Fruit fly (Drosophila melanogaster) whole organism, embryonic: ENCODE data around the gene CG46412.
A peak's percentile ranks its signal among the peaks of the same experiment; 100 is the strongest.

Experiments
- Awh ChIP-seq: fragments of 200-800 bp; sonication (Bioruptor generic); IDR thresholded peaks from 2 replicates; pipeline ENCODE4, ENCODE4 v1.3.6; 2022; ENCODE audit warnings: missing biosample characterization, missing genetic modification characterization
- B-H1 ChIP-seq: fragments of 200-800 bp; sonication (Bioruptor generic); IDR thresholded peaks from 3 replicates; pipeline ENCODE4 v1.3.6; 2022; ENCODE audit warnings: missing biosample characterization, missing genetic modification characterization
- CG11398 ChIP-seq: fragments of 200-800 bp; sonication (Bioruptor generic); optimal IDR thresholded peaks from 2 replicates; lab custom pipeline; 2016; ENCODE audit warnings: missing biosample characterization, missing genetic modification characterization
- CG11695 ChIP-seq: fragments of 200-800 bp; sonication (Bioruptor generic); IDR thresholded peaks from 3 replicates; pipeline ENCODE4 v1.3.6; 2022; ENCODE audit warnings: missing biosample characterization, missing genetic modification characterization
- CG15269 ChIP-seq: fragments of 200-800 bp; sonication (Bioruptor generic); optimal IDR thresholded peaks from 2 replicates; lab custom pipeline; 2018; ENCODE audit warnings: missing biosample characterization, mild to moderate bottlenecking, missing genetic modification characterization, moderate library complexity
- CG15514 ChIP-seq: fragments of 200-800 bp; sonication (Bioruptor generic); optimal IDR thresholded peaks from 3 replicates; lab custom pipeline; 2017; ENCODE audit warnings: missing biosample characterization, missing genetic modification characterization, mild to moderate bottlenecking, moderate library complexity, missing genetic modification reagents
- CG32532 ChIP-seq: fragments of 200-800 bp; sonication (Bioruptor generic); IDR thresholded peaks from 2 replicates; pipeline ENCODE4 v1.3.6; 2022; ENCODE audit warnings: missing biosample characterization, missing genetic modification characterization
- CG32772 ChIP-seq: fragments of 200-800 bp; sonication (Bioruptor generic); IDR thresholded peaks from 2 replicates; pipeline ENCODE4 v1.3.6; 2022; ENCODE audit warnings: missing biosample characterization, missing genetic modification characterization
- CG3281 ChIP-seq: fragments of 200-800 bp; sonication (Bioruptor generic); optimal IDR thresholded peaks from 3 replicates; lab custom pipeline; 2017; ENCODE audit warnings: missing biosample characterization, mild to moderate bottlenecking, missing genetic modification characterization
- CG34422 ChIP-seq: fragments of 200-800 bp; sonication (Bioruptor generic); IDR thresholded peaks from 3 replicates; pipeline ENCODE4 v1.3.6; 2022; ENCODE audit warnings: missing biosample characterization, missing genetic modification characterization
- CG6654 ChIP-seq: fragments of 200-800 bp; sonication (Bioruptor generic); optimal IDR thresholded peaks from 2 replicates; lab custom pipeline; 2017; ENCODE audit warnings: missing biosample characterization, mild to moderate bottlenecking, missing genetic modification characterization
- CG6689 ChIP-seq: fragments of 200-800 bp; sonication (Bioruptor generic); IDR thresholded peaks from 2 replicates; pipeline ENCODE4 v1.3.6; 2022; ENCODE audit warnings: missing biosample characterization, missing genetic modification characterization
- CG9932 ChIP-seq: fragments of 200-800 bp; sonication (Bioruptor generic); IDR thresholded peaks from 2 replicates; pipeline ENCODE4 v1.3.6; 2022; ENCODE audit warnings: missing biosample characterization, missing genetic modification characterization
- Drgx ChIP-seq: fragments of 200-800 bp; sonication (Bioruptor generic); IDR thresholded peaks from 2 replicates; pipeline ENCODE4 v1.3.6; 2022; ENCODE audit warnings: missing biosample characterization, missing genetic modification characterization
- Eip74EF ChIP-seq, 2 experiments: fragments of 200-800 bp in 1 of 2; fragments of >200 bp in 1 of 2; sonication (Bioruptor generic) in 1 of 2; optimal IDR thresholded peaks; 2 replicates each; lab custom pipeline; 2017 to 2019; ENCODE audit warnings: missing biosample characterization in 2 of 2, missing genetic modification characterization in 2 of 2, mild to moderate bottlenecking in 1 of 2, moderate library complexity in 1 of 2
- Ets65A ChIP-seq: fragments of 200-800 bp; sonication (Bioruptor generic); peaks from one replicate; lab custom pipeline; 2016; ENCODE audit warnings: missing biosample characterization, missing genetic modification characterization
- Fer1 ChIP-seq: fragments of 200-800 bp; sonication (Bioruptor generic); optimal IDR thresholded peaks from 2 replicates; lab custom pipeline; 2017; ENCODE audit warnings: missing biosample characterization, mild to moderate bottlenecking, missing genetic modification characterization
- Fer2 ChIP-seq: fragments of 200-800 bp; sonication (Bioruptor generic); optimal IDR thresholded peaks from 2 replicates; lab custom pipeline; 2018; ENCODE audit warnings: missing biosample characterization, mild to moderate bottlenecking, missing genetic modification characterization, moderate library complexity
- Fer3 ChIP-seq: fragments of 200-800 bp; sonication (Bioruptor generic); optimal IDR thresholded peaks from 2 replicates; lab custom pipeline; 2018; ENCODE audit warnings: missing biosample characterization, mild to moderate bottlenecking, missing genetic modification characterization, moderate library complexity
- HLH3B ChIP-seq: fragments of 200-800 bp; sonication (Bioruptor generic); IDR thresholded peaks from 2 replicates; pipeline ENCODE4 v1.3.6; 2022; ENCODE audit warnings: missing biosample characterization, missing genetic modification characterization
- Hr51 ChIP-seq, 2 experiments: fragments of 200-800 bp; sonication (Bioruptor generic); optimal IDR thresholded peaks; 2 replicates in 1 of 2; 3 replicates in 1 of 2; lab custom pipeline; 2016 to 2018; ENCODE audit warnings: missing biosample characterization in 2 of 2, missing genetic modification characterization in 2 of 2, mild to moderate bottlenecking in 1 of 2, moderate library complexity in 1 of 2
- Lim3 ChIP-seq: fragments of 200-800 bp; sonication (Bioruptor generic); IDR thresholded peaks from 2 replicates; pipeline ENCODE4 v1.3.6; 2022; ENCODE audit warnings: missing biosample characterization, missing genetic modification characterization
- Myb ChIP-seq: fragments of 200-800 bp; sonication (Bioruptor generic); optimal IDR thresholded peaks from 2 replicates; lab custom pipeline; 2016; ENCODE audit warnings: missing biosample characterization, missing genetic modification characterization
- NFAT ChIP-seq: fragments of 200-800 bp; sonication (Bioruptor generic); IDR thresholded peaks from 2 replicates; pipeline ENCODE4 v1.3.6; 2022; ENCODE audit warnings: missing biosample characterization, missing genetic modification characterization
- Scr ChIP-seq: fragments of 200-800 bp; sonication (Bioruptor generic); IDR thresholded peaks from 2 replicates; pipeline ENCODE4 v1.3.6; 2022; ENCODE audit warnings: missing biosample characterization, missing genetic modification characterization; ENCODE audit not compliant: partially characterized antibody
- Sox102F ChIP-seq: fragments of 200-800 bp; sonication (Bioruptor generic); optimal IDR thresholded peaks from 2 replicates; lab custom pipeline; 2018; ENCODE audit warnings: missing biosample characterization, mild to moderate bottlenecking, missing genetic modification characterization, moderate library complexity
- Vsx1 ChIP-seq: fragments of 200-800 bp; sonication (Bioruptor generic); optimal IDR thresholded peaks from 2 replicates; lab custom pipeline; 2017; ENCODE audit warnings: missing biosample characterization, mild to moderate bottlenecking, missing genetic modification characterization, missing genetic modification reagents
- Xbp1 ChIP-seq: fragments of 200-800 bp; sonication (Bioruptor generic); optimal IDR thresholded peaks from 3 replicates; lab custom pipeline; 2016; ENCODE audit warnings: missing biosample characterization, mild to moderate bottlenecking, missing genetic modification characterization
- ab ChIP-seq: fragments of 200-800 bp; sonication (Bioruptor generic); optimal IDR thresholded peaks from 2 replicates; lab custom pipeline; 2016; ENCODE audit warnings: missing biosample characterization, missing genetic modification characterization
- cg ChIP-seq: fragments of 200-800 bp; sonication (Bioruptor generic); optimal IDR thresholded peaks from 3 replicates; lab custom pipeline; 2019; ENCODE audit warnings: missing biosample characterization, mild to moderate bottlenecking, missing genetic modification characterization, moderate library complexity
- chinmo ChIP-seq: fragments of 200-800 bp; sonication (Bioruptor generic); IDR thresholded peaks from 4 replicates; pipeline ENCODE4 v1.3.6; 2022; ENCODE audit warnings: missing biosample characterization, missing genetic modification characterization; ENCODE audit not compliant: partially characterized antibody
- ci ChIP-seq: fragments of 200-800 bp; sonication (Bioruptor generic); IDR thresholded peaks from 3 replicates; pipeline ENCODE4 v1.3.6; 2022; ENCODE audit warnings: missing biosample characterization, missing genetic modification characterization
- cwo ChIP-seq: fragments of 200-800 bp; sonication (Bioruptor generic); optimal IDR thresholded peaks from 3 replicates; lab custom pipeline; 2017; ENCODE audit warnings: missing biosample characterization, missing genetic modification characterization, mild to moderate bottlenecking, moderate library complexity, missing genetic modification reagents
- fd96Cb ChIP-seq: fragments of 200-800 bp; sonication (Bioruptor generic); optimal IDR thresholded peaks from 2 replicates; lab custom pipeline; 2018; ENCODE audit warnings: missing biosample characterization, mild to moderate bottlenecking, missing genetic modification characterization, moderate library complexity
- gem ChIP-seq: fragments of 200-800 bp; sonication (Bioruptor generic); optimal IDR thresholded peaks from 2 replicates; lab custom pipeline; 2019; ENCODE audit warnings: missing biosample characterization, mild to moderate bottlenecking, missing genetic modification characterization, moderate library complexity
- grn ChIP-seq: fragments of 200-800 bp; sonication (Bioruptor generic); optimal IDR thresholded peaks from 3 replicates; lab custom pipeline; 2017; ENCODE audit warnings: missing biosample characterization, missing genetic modification characterization
- ham ChIP-seq: fragments of 200-800 bp; sonication (Bioruptor generic); IDR thresholded peaks from 2 replicates; pipeline ENCODE4 v1.3.6; 2022; ENCODE audit warnings: missing biosample characterization, missing genetic modification characterization
- hkb ChIP-seq, 2 experiments: fragments of 200-800 bp in 1 of 2; fragments of >200 bp in 1 of 2; sonication (Bioruptor generic) in 1 of 2; IDR thresholded peaks in 1 of 2; optimal IDR thresholded peaks in 1 of 2; 2 replicates each; pipeline versions ENCODE4 v1.3.6 to Lab custom; 2017 to 2022; ENCODE audit warnings: missing biosample characterization in 1 of 2, missing genetic modification characterization in 1 of 2
- kay ChIP-seq: fragments of 200-800 bp; sonication (Bioruptor generic); optimal IDR thresholded peaks from 2 replicates; lab custom pipeline; 2016; ENCODE audit warnings: missing biosample characterization, missing genetic modification characterization
- pan ChIP-seq, 4 experiments: fragments of >200 bp in 3 of 4; fragments of 200-800 bp in 1 of 4; sonication (Bioruptor generic) in 1 of 4; optimal IDR thresholded peaks in 3 of 4; IDR thresholded peaks in 1 of 4; 2 replicates each; pipeline versions ENCODE4 v1.3.6 to Lab custom; 2017 to 2022; ENCODE audit warnings: missing biosample characterization in 2 of 4, missing genetic modification characterization in 2 of 4, mixed read lengths in 1 of 4
- ranshi ChIP-seq: fragments of 200-800 bp; sonication (Bioruptor generic); IDR thresholded peaks from 2 replicates; pipeline ENCODE4 v1.3.6; 2022; ENCODE audit warnings: missing biosample characterization, missing genetic modification characterization
- seq ChIP-seq: fragments of 200-800 bp; sonication (Bioruptor generic); IDR thresholded peaks from 2 replicates; pipeline ENCODE4 v1.3.6; 2022; ENCODE audit warnings: missing biosample characterization, missing genetic modification characterization
- slbo ChIP-seq: fragments of 200-800 bp; sonication (Bioruptor generic); IDR thresholded peaks from 2 replicates; pipeline ENCODE4 v1.3.6; 2022; ENCODE audit warnings: missing biosample characterization, missing genetic modification characterization
- sob ChIP-seq: fragments of 200-800 bp; sonication (Bioruptor generic); IDR thresholded peaks from 2 replicates; pipeline ENCODE4 v1.3.6; 2022; ENCODE audit warnings: missing biosample characterization, missing genetic modification characterization
- ttk ChIP-seq: fragments of 200-800 bp; sonication (Bioruptor generic); IDR thresholded peaks from 2 replicates; pipeline ENCODE4 v2.1.2; 2022; ENCODE audit warnings: missing biosample characterization, missing genetic modification characterization
- unpg ChIP-seq: fragments of 200-800 bp; sonication (Bioruptor generic); optimal IDR thresholded peaks from 3 replicates; lab custom pipeline; 2018; ENCODE audit warnings: missing biosample characterization, mild to moderate bottlenecking, missing genetic modification characterization, moderate library complexity

CG46412 gene

dm6 chr3L:11536767-11537419 is 27.0 kb downstream of the CG46412 start (continued):
- TF ChIP-seq gem (tag; lab: Kevin White, UChicago): peak; percentile 15
- TF ChIP-seq kay (GFP tag; lab: Kevin White, UChicago): peak; percentile 79
- TF ChIP-seq NFAT (GFP tag; lab: Robert Waterston, UW): peak; percentile 47
- TF ChIP-seq Scr (GFP tag; lab: Robert Waterston, UW): no peak
- no peak for TF ChIP-seq CG6654 (GFP tag; lab: Kevin White, UChicago)
- TF ChIP-seq Fer1: no peak
- TF ChIP-seq chinmo: 0 out of 4 replicates have a peak, but pooled peaks have one; percentile 75
- TF ChIP-seq CG11695 (GFP tag; lab: Robert Waterston, UW): 0 out of 3 replicates have a peak, but pooled peaks have one; percentile 22
- TF ChIP-seq cg (GFP tag; lab: Kevin White, UChicago): peak; percentile 65

dm6 chr3L:11536132-11536531 is 27.7 kb downstream of the CG46412 start:
- TF ChIP-seq pan (optimal IDR thresholded peaks at IDR 0.05; lab: Kevin White, UChicago) (no peak), pan (GFP tag; optimal IDR thresholded peaks at IDR 0.05 in 1 of 2, IDR thresholded peaks at IDR 0.05 in 1 of 2) (peak in 1 of 2 experiments; percentile 42), ranshi (GFP tag; lab: Robert Waterston, UW) (peak; percentile 59), Eip74EF (GFP tag; optimal IDR thresholded peaks at IDR 0.05; lab: Kevin White, UChicago) (no peak), Lim3 (GFP tag; lab: Robert Waterston, UW) (no peak), seq (peak; percentile 56; the same call in 1 of the 2 replicates), ci (GFP tag; lab: Robert Waterston, UW) (peak; percentile 61; the same call in 2 of the 3 replicates), cwo (peak; percentile 2), CG34422 (0 out of 3 replicates have a peak, but pooled peaks have one; percentile 55), Fer2 (tag; lab: Kevin White, UChicago) (no peak), ttk (GFP tag; lab: Robert Waterston, UW) (0 out of 2 replicates have a peak, but pooled peaks have one; percentile 7), hkb (optimal IDR thresholded peaks at IDR 0.05; lab: Kevin White, UChicago) (no peak), hkb (GFP tag; IDR thresholded peaks at IDR 0.05; lab: Robert Waterston, UW) (peak; percentile 60; the same call in 1 of the 2 replicates), fd96Cb (peak; percentile 17), ab (GFP tag; lab: Kevin White, UChicago) (no peak), CG32772 (GFP tag; lab: Robert Waterston, UW) (0 out of 2 replicates have a peak, but pooled peaks have one; percentile 26), B-H1 (0 out of 3 replicates have a peak, but pooled peaks have one; percentile 25), CG9932 (GFP tag; lab: Robert Waterston, UW) (peak; percentile 53), CG32532 (peak; percentile 58; the same call in 1 of the 2 replicates), HLH3B (GFP tag; lab: Robert Waterston, UW) (0 out of 2 replicates have a peak, but pooled peaks have one; percentile 24), Xbp1 (GFP tag; lab: Kevin White, UChicago) (peak; percentile 7), Awh (peak; percentile 58), Drgx (GFP tag; lab: Robert Waterston, UW) (0 out of 2 replicates have a peak, but pooled peaks have one; percentile 20), CG11398 (GFP tag; lab: Kevin White, UChicago) (no peak), Vsx1 (GFP tag; lab: Kevin White, UChicago) (peak; percentile 15), Hr51 (GFP tag; optimal IDR thresholded peaks at IDR 0.05; lab: Kevin White, UChicago) (peak in 1 of 2 experiments; percentile 35), ham (GFP tag; lab: Robert Waterston, UW) (no peak), CG6689 (peak; percentile 34; the same call in 1 of the 2 replicates), Fer3 (tag; lab: Kevin White, UChicago) (peak; percentile 22), sob (GFP tag; lab: Robert Waterston, UW) (peak; percentile 43; the same call in 1 of the 2 replicates), Ets65A (GFP tag; lab: Kevin White, UChicago) (peak; percentile 13), CG15269 (tag; lab: Kevin White, UChicago) (peak; percentile 28), CG15514 (peak; percentile 15), unpg (GFP tag; lab: Kevin White, UChicago) (peak; percentile 24), grn (GFP tag; lab: Kevin White, UChicago) (no peak), Myb (GFP tag; lab: Kevin White, UChicago) (no peak), CG3281 (GFP tag; lab: Kevin White, UChicago) (peak; percentile 6), slbo (peak; percentile 49; the same call in 1 of the 2 replicates), Sox102F (GFP tag; lab: Kevin White, UChicago) (peak; percentile 47), gem (tag; lab: Kevin White, UChicago) (peak; percentile 56)
